Fruit fly (Drosophila melanogaster) whole organism, embryonic: ENCODE data around the gene CG42866.

Source experiments
- B-H1 ChIP-seq: fragments of 200-800 bp; sonication (Bioruptor generic); IDR thresholded peaks from 3 replicates; pipeline ENCODE4 v1.3.6; 2022; ENCODE audit warnings: missing biosample characterization, missing genetic modification characterization
- CG12659 ChIP-seq: fragments of 200-800 bp; sonication (Bioruptor generic); optimal IDR thresholded peaks from 3 replicates; lab custom pipeline; 2017; ENCODE audit warnings: mild to moderate bottlenecking, missing biosample characterization, missing genetic modification reagents, missing genetic modification characterization
- CG12769 ChIP-seq: fragments of 200-800 bp; sonication (Bioruptor generic); optimal IDR thresholded peaks from 2 replicates; lab custom pipeline; 2019; ENCODE audit warnings: missing biosample characterization, mild to moderate bottlenecking, missing genetic modification characterization, moderate library complexity
- CG13624 ChIP-seq: fragments of 200-800 bp; sonication (Bioruptor generic); optimal IDR thresholded peaks from 2 replicates; lab custom pipeline; 2016; ENCODE audit warnings: missing biosample characterization, missing genetic modification characterization
- CG1529 ChIP-seq: fragments of 200-800 bp; sonication (Bioruptor generic); optimal IDR thresholded peaks from 3 replicates; lab custom pipeline; 2018; ENCODE audit warnings: missing biosample characterization, missing genetic modification characterization
- CG16779 ChIP-seq: fragments of 200-800 bp; sonication (Bioruptor generic); IDR thresholded peaks from 2 replicates; pipeline ENCODE4 v1.3.6; 2022; ENCODE audit warnings: missing biosample characterization, missing genetic modification characterization
- CG17385 ChIP-seq: fragments of 200-800 bp; sonication (Bioruptor generic); optimal IDR thresholded peaks from 3 replicates; lab custom pipeline; 2018; ENCODE audit warnings: missing biosample characterization, mild to moderate bottlenecking, missing genetic modification characterization
- CG18599 ChIP-seq: fragments of 200-800 bp; sonication (Bioruptor generic); optimal IDR thresholded peaks from 3 replicates; lab custom pipeline; 2017; ENCODE audit warnings: missing biosample characterization, missing genetic modification characterization, mild to moderate bottlenecking, moderate library complexity, missing genetic modification reagents
- CG2678 ChIP-seq: fragments of 200-800 bp; sonication (Bioruptor generic); optimal IDR thresholded peaks from 3 replicates; lab custom pipeline; 2019; ENCODE audit warnings: missing biosample characterization, mild to moderate bottlenecking, missing genetic modification characterization, moderate library complexity
- CG31224 ChIP-seq: fragments of 200-800 bp; sonication (Bioruptor generic); IDR thresholded peaks from 2 replicates; pipeline ENCODE4 v1.3.6; 2022; ENCODE audit warnings: missing biosample characterization, missing genetic modification characterization
- CG31365 ChIP-seq: fragments of 200-800 bp; sonication (Bioruptor generic); optimal IDR thresholded peaks from 2 replicates; lab custom pipeline; 2018; ENCODE audit warnings: missing biosample characterization, mild to moderate bottlenecking, missing genetic modification characterization
- CG32772 ChIP-seq: fragments of 200-800 bp; sonication (Bioruptor generic); IDR thresholded peaks from 2 replicates; pipeline ENCODE4 v1.3.6; 2022; ENCODE audit warnings: missing biosample characterization, missing genetic modification characterization
- CG42726 ChIP-seq: fragments of 200-800 bp; sonication (Bioruptor generic); IDR thresholded peaks from 2 replicates; pipeline ENCODE4 v1.3.6; 2022; ENCODE audit warnings: missing biosample characterization, missing genetic modification characterization; ENCODE audit not compliant: partially characterized antibody
- CG4360 ChIP-seq: fragments of 200-800 bp; sonication (Bioruptor generic); IDR thresholded peaks from 2 replicates; pipeline ENCODE4 v1.3.6; 2022; ENCODE audit warnings: missing biosample characterization, missing genetic modification characterization
- CG4404 ChIP-seq: fragments of 200-800 bp; sonication (Bioruptor generic); IDR thresholded peaks from 2 replicates; pipeline ENCODE4 v1.3.6; 2022; ENCODE audit warnings: missing biosample characterization, missing genetic modification characterization
- CG6272 ChIP-seq: fragments of 200-800 bp; sonication (Bioruptor generic); IDR thresholded peaks from 2 replicates; pipeline ENCODE4 v1.3.6; 2022; ENCODE audit warnings: missing biosample characterization, missing genetic modification characterization
- CG7357 ChIP-seq: fragments of 200-800 bp; sonication (Bioruptor generic); IDR thresholded peaks from 3 replicates; pipeline ENCODE4 v1.3.6; 2022; ENCODE audit warnings: missing biosample characterization, missing genetic modification characterization
- CG7745 ChIP-seq: fragments of 200-800 bp; sonication (Bioruptor generic); optimal IDR thresholded peaks from 2 replicates; lab custom pipeline; 2018; ENCODE audit warnings: missing biosample characterization, mild to moderate bottlenecking, missing genetic modification characterization, moderate library complexity
- CG8924 ChIP-seq: fragments of 200-800 bp; optimal IDR thresholded peaks from 3 replicates; lab custom pipeline; 2019; ENCODE audit warnings: missing biosample characterization, mild to moderate bottlenecking, missing genetic modification characterization, moderate library complexity
- Dfd ChIP-seq, 2 experiments: fragments of >200 bp; optimal IDR thresholded peaks; 2 replicates each; lab custom pipeline; 2017; ENCODE audit warnings: missing biosample characterization in 2 of 2, missing genetic modification characterization in 2 of 2
- Dip2 ChIP-seq: fragments of 200-800 bp; sonication (Bioruptor generic); IDR thresholded peaks from 2 replicates; pipeline ENCODE4 v1.3.6; 2022; ENCODE audit warnings: missing biosample characterization, missing genetic modification characterization
- Dp ChIP-seq: fragments of 200-800 bp; sonication (Bioruptor generic); optimal IDR thresholded peaks from 2 replicates; lab custom pipeline; 2018; ENCODE audit warnings: missing biosample characterization, mild to moderate bottlenecking, missing genetic modification characterization, moderate library complexity
- HLH4C ChIP-seq: fragments of 200-800 bp; sonication (Bioruptor generic); IDR thresholded peaks from 3 replicates; pipeline ENCODE4 v1.3.6; 2022; ENCODE audit warnings: missing biosample characterization, missing genetic modification characterization; ENCODE audit not compliant: partially characterized antibody
- HLH54F ChIP-seq: fragments of 200-800 bp; sonication (Bioruptor generic); optimal IDR thresholded peaks from 3 replicates; lab custom pipeline; 2016; ENCODE audit warnings: missing biosample characterization, missing genetic modification characterization
- Hmr ChIP-seq: fragments of 200-800 bp; sonication (Bioruptor generic); optimal IDR thresholded peaks from 3 replicates; lab custom pipeline; 2017; ENCODE audit warnings: mild to moderate bottlenecking, missing biosample characterization, missing genetic modification reagents, missing genetic modification characterization
- Hmx ChIP-seq: fragments of 200-800 bp; sonication (Bioruptor generic); optimal IDR thresholded peaks from 2 replicates; lab custom pipeline; 2016; ENCODE audit warnings: missing biosample characterization, missing genetic modification characterization
- Mad ChIP-seq: fragments of 200-800 bp; sonication (Bioruptor generic); optimal IDR thresholded peaks from 2 replicates; lab custom pipeline; 2016; ENCODE audit warnings: missing biosample characterization, missing genetic modification characterization
- Mrtf ChIP-seq: fragments of 200-800 bp; sonication (Bioruptor generic); IDR thresholded peaks from 3 replicates; pipeline ENCODE4 v1.3.6; 2022; ENCODE audit warnings: missing biosample characterization, missing genetic modification characterization
- Nf-YA ChIP-seq: fragments of 200-800 bp; sonication (Bioruptor generic); IDR thresholded peaks from 2 replicates; pipeline ENCODE4 v1.3.6; 2022; ENCODE audit warnings: missing biosample characterization, missing genetic modification characterization
- Oaz ChIP-seq: fragments of 200-800 bp; sonication (Bioruptor generic); IDR thresholded peaks from 2 replicates; pipeline ENCODE4 v1.3.6; 2022; ENCODE audit warnings: missing biosample characterization, missing genetic modification characterization
- Poxn ChIP-seq: fragments of 200-800 bp; sonication (Bioruptor generic); IDR thresholded peaks from 2 replicates; pipeline ENCODE4 v1.3.6; 2022; ENCODE audit warnings: missing biosample characterization, missing genetic modification characterization
- Six4 ChIP-seq: fragments of 200-800 bp; sonication (Bioruptor generic); optimal IDR thresholded peaks from 2 replicates; lab custom pipeline; 2016; ENCODE audit warnings: missing biosample characterization, missing genetic modification characterization
- Tbp ChIP-seq: fragments of >200 bp; optimal IDR thresholded peaks from 2 replicates; lab custom pipeline; 2018; ENCODE audit warnings: missing biosample characterization, missing genetic modification characterization
- Vsx1 ChIP-seq: fragments of 200-800 bp; sonication (Bioruptor generic); optimal IDR thresholded peaks from 2 replicates; lab custom pipeline; 2017; ENCODE audit warnings: missing biosample characterization, mild to moderate bottlenecking, missing genetic modification characterization, missing genetic modification reagents
- abd-A ChIP-seq: fragments of 200-800 bp; sonication (Bioruptor generic); optimal IDR thresholded peaks from 3 replicates; lab custom pipeline; 2019; ENCODE audit warnings: missing biosample characterization, mild to moderate bottlenecking, missing genetic modification characterization, moderate library complexity
- bbx ChIP-seq: fragments of 200-800 bp; sonication (Bioruptor generic); IDR thresholded peaks from 2 replicates; pipeline ENCODE4 v1.3.6; 2022; ENCODE audit warnings: missing biosample characterization, missing genetic modification characterization; ENCODE audit not compliant: partially characterized antibody
- dmrt11E ChIP-seq: fragments of 200-800 bp; sonication (Bioruptor generic); optimal IDR thresholded peaks from 3 replicates; lab custom pipeline; 2018; ENCODE audit warnings: missing biosample characterization, mild to moderate bottlenecking, missing genetic modification characterization, moderate library complexity
- ems ChIP-seq: fragments of 200-800 bp; sonication (Bioruptor generic); optimal IDR thresholded peaks from 3 replicates; lab custom pipeline; 2016; ENCODE audit warnings: missing biosample characterization, missing genetic modification characterization
- hth ChIP-seq: fragments of >200 bp; optimal IDR thresholded peaks from 2 replicates; lab custom pipeline; 2017; ENCODE audit warnings: inconsistent platforms
- mld ChIP-seq: fragments of 200-800 bp; sonication (Bioruptor generic); IDR thresholded peaks from 3 replicates; pipeline ENCODE4 v1.3.6; 2022; ENCODE audit warnings: missing biosample characterization, missing genetic modification characterization; ENCODE audit not compliant: partially characterized antibody
- nerfin-1 ChIP-seq: fragments of 200-800 bp; sonication (Bioruptor generic); optimal IDR thresholded peaks from 3 replicates; lab custom pipeline; 2019; ENCODE audit warnings: missing biosample characterization, mild to moderate bottlenecking, missing genetic modification characterization, moderate library complexity
- nmo ChIP-seq: fragments of 200-800 bp; sonication (Bioruptor generic); optimal IDR thresholded peaks from 2 replicates; lab custom pipeline; 2018; ENCODE audit warnings: missing biosample characterization, mild to moderate bottlenecking, missing genetic modification characterization, moderate library complexity
- p53 ChIP-seq: fragments of 200-800 bp; sonication (Bioruptor generic); optimal IDR thresholded peaks from 2 replicates; lab custom pipeline; 2016; ENCODE audit warnings: missing biosample characterization, missing genetic modification characterization
- pnt ChIP-seq: fragments of 200-800 bp; sonication (Bioruptor generic); optimal IDR thresholded peaks from 3 replicates; lab custom pipeline; 2016; ENCODE audit warnings: missing biosample characterization, missing genetic modification characterization
- ranshi ChIP-seq: fragments of 200-800 bp; sonication (Bioruptor generic); IDR thresholded peaks from 2 replicates; pipeline ENCODE4 v1.3.6; 2022; ENCODE audit warnings: missing biosample characterization, missing genetic modification characterization
- salm ChIP-seq: fragments of 200-800 bp; sonication (Bioruptor generic); optimal IDR thresholded peaks from 2 replicates; lab custom pipeline; 2018; ENCODE audit warnings: missing biosample characterization, mild to moderate bottlenecking, missing genetic modification characterization
- tin ChIP-seq: fragments of 200-800 bp; sonication (Bioruptor generic); optimal IDR thresholded peaks from 3 replicates; lab custom pipeline; 2016; ENCODE audit warnings: missing biosample characterization, missing genetic modification characterization
- trh ChIP-seq: fragments of 200-800 bp; sonication (Bioruptor generic); optimal IDR thresholded peaks from 2 replicates; lab custom pipeline; 2016; ENCODE audit warnings: missing biosample characterization, missing genetic modification characterization
- tup ChIP-seq: fragments of 200-800 bp; sonication (Bioruptor generic); optimal IDR thresholded peaks from 2 replicates; lab custom pipeline; 2016; ENCODE audit warnings: missing biosample characterization, mild to moderate bottlenecking, missing genetic modification characterization, moderate library complexity
- wek ChIP-seq: fragments of 200-800 bp; sonication (Bioruptor generic); optimal IDR thresholded peaks from 3 replicates; lab custom pipeline; 2018; ENCODE audit warnings: missing biosample characterization, mild to moderate bottlenecking, missing genetic modification characterization, moderate library complexity

Gene CG42866

DNA sequence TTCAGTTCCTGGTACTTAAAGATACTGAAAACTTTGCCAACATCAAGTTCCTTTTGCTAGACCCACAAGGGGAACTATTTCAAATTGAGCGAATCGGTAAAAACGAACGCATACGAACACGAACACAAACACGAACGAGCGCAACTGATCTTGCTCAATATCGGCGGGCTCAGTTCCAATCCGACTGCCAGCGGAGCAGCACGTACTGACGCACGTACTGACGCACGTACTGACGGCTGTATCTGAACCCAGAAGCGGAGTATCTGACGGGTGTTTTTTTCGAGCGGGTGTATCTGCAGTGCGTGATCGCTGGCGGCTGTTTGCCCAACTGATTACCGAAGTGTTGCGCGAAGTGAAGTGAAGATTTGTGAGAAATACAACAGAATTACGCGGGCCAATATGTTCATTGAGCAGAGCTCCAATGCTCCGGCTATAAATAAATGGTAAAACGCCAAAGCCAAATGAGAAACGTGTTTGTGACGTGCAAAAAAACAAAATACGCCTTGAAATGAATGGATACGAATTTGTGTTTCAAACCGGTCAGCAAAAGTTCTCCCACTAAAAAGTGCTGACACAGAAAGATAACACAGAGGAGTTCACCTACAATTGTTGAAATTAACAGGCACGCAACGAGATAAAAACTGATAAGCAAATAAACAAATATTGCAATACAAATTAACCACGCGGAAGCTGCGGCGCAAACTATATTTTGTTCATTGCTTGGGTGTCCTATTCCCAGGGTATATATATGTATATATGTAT is 26.2 kb downstream of the CG42866 start (continued):
- TF ChIP-seq p53 (GFP tag; lab: Kevin White, UChicago) (no peak), CG32772 (GFP tag; lab: Robert Waterston, UW) (no peak), CG31224 (GFP tag; lab: Robert Waterston, UW) (0 out of 2 replicates have a peak, but pooled peaks have one; percentile 12), abd-A (tag; lab: Kevin White, UChicago) (peak; percentile 9), Oaz (GFP tag; lab: Robert Waterston, UW) (no peak), Tbp (GFP tag; lab: Kevin White, UChicago) (no peak), CG12659 (peak; percentile 31), CG12769 (peak; percentile 80), CG31365 (tag; lab: Kevin White, UChicago) (no peak), CG6272 (GFP tag; lab: Robert Waterston, UW) (no peak), dmrt11E (tag; lab: Kevin White, UChicago) (no peak), Mad (GFP tag; lab: Kevin White, UChicago) (peak; percentile 26), Dfd (GFP tag; optimal IDR thresholded peaks at IDR 0.05; lab: Kevin White, UChicago) (no peak), CG16779 (no peak), tin (no peak), bbx (GFP tag; lab: Robert Waterston, UW) (peak; percentile 75), Hmr (GFP tag; lab: Kevin White, UChicago) (peak; percentile 60), B-H1 (no peak), CG2678 (tag; lab: Kevin White, UChicago) (peak; percentile 27), salm (tag; lab: Kevin White, UChicago) (no peak), nmo (GFP tag; lab: Kevin White, UChicago) (no peak), HLH4C (GFP tag; lab: Robert Waterston, UW) (peak; percentile 44; the same call in 1 of the 3 replicates), CG18599 (GFP tag; lab: Kevin White, UChicago) (no peak), Poxn (GFP tag; lab: Robert Waterston, UW) (no peak), Nf-YA (GFP tag; lab: Robert Waterston, UW) (0 out of 2 replicates have a peak, but pooled peaks have one; percentile 43), ems (GFP tag; lab: Kevin White, UChicago) (no peak), nerfin-1 (tag; lab: Kevin White, UChicago) (no peak), mld (no peak), CG7357 (GFP tag; lab: Robert Waterston, UW) (no peak), tup (GFP tag; lab: Kevin White, UChicago) (no peak), Dp (GFP tag; lab: Kevin White, UChicago) (no peak), Mrtf (no peak), Six4 (no peak), hth (no peak), wek (peak; percentile 41), Dip2 (GFP tag; lab: Robert Waterston, UW) (no peak), Hmx (no peak), CG4404 (GFP tag; lab: Robert Waterston, UW) (no peak), CG42726 (GFP tag; lab: Robert Waterston, UW) (peak; percentile 81), CG13624 (no peak), CG8924 (tag; lab: Kevin White, UChicago) (peak; percentile 34), trh (GFP tag; lab: Kevin White, UChicago) (no peak), CG1529 (GFP tag; lab: Kevin White, UChicago) (peak; percentile 4), CG17385 (GFP tag; lab: Kevin White, UChicago) (peak; percentile 32), HLH54F (GFP tag; lab: Kevin White, UChicago) (no peak), Vsx1 (no peak), pnt (GFP tag; lab: Kevin White, UChicago) (no peak), CG7745 (tag; lab: Kevin White, UChicago) (no peak), ranshi (GFP tag; lab: Robert Waterston, UW) (no peak; the same call in 1 of the 2 replicates), CG4360 (no peak)
